Fruit fly (Drosophila melanogaster) whole organism, larva: Measurements from ENCODE around the gene Dhc93AB.

Source experiments
- noc ChIP-seq: fragments of 200-800 bp; sonication (Bioruptor generic); optimal IDR thresholded peaks from 3 replicates; lab custom pipeline; 2019; ENCODE audit warnings: missing biosample characterization, mild to moderate bottlenecking, missing genetic modification characterization, moderate library complexity

The Dhc93AB gene

dm6 chr3R:21042399-21042798 lies at the start of gene Dhc93AB:
Gene Dhc93AB, minus strand, starts transcription at chr3R:21042499.
- no peak for TF ChIP-seq noc (tag; lab: Kevin White, UChicago)

dm6 chr3R:21092036-21092435 lies 49.7 kb upstream of the Dhc93AB start:
- TF ChIP-seq noc (tag; lab: Kevin White, UChicago) = no peak

dm6 chr3R:21091500-21091899 lies 49.2 kb upstream of the Dhc93AB start:
- TF ChIP-seq noc (tag; lab: Kevin White, UChicago) = no peak

- TF ChIP-seq noc (tag; lab: Kevin White, UChicago) = no peak
These were observed 48.1 kb upstream of the Dhc93AB start for dm6 chr3R:21090230-21091021.

- no peak for TF ChIP-seq noc (tag; lab: Kevin White, UChicago)
These were observed 47.1 kb upstream of the Dhc93AB start for dm6 chr3R:21089416-21089815.

- TF ChIP-seq noc (tag; lab: Kevin White, UChicago) = no peak
These were observed 42.7 kb upstream of the Dhc93AB start for dm6 chr3R:21084979-21085378.

- TF ChIP-seq noc (tag; lab: Kevin White, UChicago) = peak; percentile 87
These were observed 38.7 kb upstream of the Dhc93AB start, which contains the start of gene HHEX for dm6 chr3R:21080876-21081586. Gene HHEX, minus strand, starts transcription at chr3R:21080926.

dm6 chr3R:21078958-21079357 lies 36.7 kb upstream of the Dhc93AB start:
- TF ChIP-seq noc (tag; lab: Kevin White, UChicago) = no peak

- peak; percentile 24 for TF ChIP-seq noc (tag; lab: Kevin White, UChicago)
These were observed 35.9 kb upstream of the Dhc93AB start for dm6 chr3R:21078211-21078610.

dm6 chr3R:21077577-21077976 lies 35.3 kb upstream of the Dhc93AB start:
- no peak for TF ChIP-seq noc (tag; lab: Kevin White, UChicago)

- no peak for TF ChIP-seq noc (tag; lab: Kevin White, UChicago)
These were observed 31.4 kb upstream of the Dhc93AB start, which contains the start of gene dmrt93B for dm6 chr3R:21073707-21074106. Gene dmrt93B, plus strand, starts transcription at chr3R:21074007.

- no peak for TF ChIP-seq noc (tag; lab: Kevin White, UChicago)
These were observed 30.8 kb upstream of the Dhc93AB start, which contains the start of gene r-l for dm6 chr3R:21073141-21073540. Gene r-l, minus strand, starts transcription at chr3R:21073319.

dm6 chr3R:21071943-21072500 lies 29.7 kb upstream of the Dhc93AB start:
- peak; percentile 53 for TF ChIP-seq noc (tag; lab: Kevin White, UChicago)

dm6 chr3R:21071312-21071711 lies 29.0 kb upstream of the Dhc93AB start:
- no peak for TF ChIP-seq noc (tag; lab: Kevin White, UChicago)

dm6 chr3R:21069742-21070141 lies 27.4 kb upstream of the Dhc93AB start:
- TF ChIP-seq noc (tag; lab: Kevin White, UChicago) = no peak

- no peak for TF ChIP-seq noc (tag; lab: Kevin White, UChicago)
These were observed 25.2 kb upstream of the Dhc93AB start for dm6 chr3R:21067543-21067942.
